Fruit fly (Drosophila melanogaster) whole organism, prepupa: ENCODE results near the gene CG5966.

ENCODE experiments used
- Blimp-1 ChIP-seq: fragments of 200-800 bp; sonication (Bioruptor generic); optimal IDR thresholded peaks from 3 replicates; lab custom pipeline; 2017; ENCODE audit warnings: missing biosample characterization, missing genetic modification characterization, mild to moderate bottlenecking, moderate library complexity, missing genetic modification reagents
- CG10631 ChIP-seq: fragments of 200-800 bp; sonication (Bioruptor generic); optimal IDR thresholded peaks from 2 replicates; lab custom pipeline; 2016; ENCODE audit warnings: missing biosample characterization, missing genetic modification characterization
- CG10669 ChIP-seq: fragments of 200-800 bp; sonication (Bioruptor generic); optimal IDR thresholded peaks from 3 replicates; lab custom pipeline; 2018; ENCODE audit warnings: missing biosample characterization, mild to moderate bottlenecking, missing genetic modification characterization, moderate library complexity
- CG11902 ChIP-seq: fragments of 200-800 bp; sonication (Bioruptor generic); optimal IDR thresholded peaks from 3 replicates; lab custom pipeline; 2016; ENCODE audit warnings: missing biosample characterization, missing genetic modification characterization
- CG15336 ChIP-seq: fragments of 200-800 bp; sonication (Bioruptor generic); IDR thresholded peaks from 2 replicates; pipeline ENCODE4 v1.3.6; 2022; ENCODE audit warnings: missing biosample characterization, missing genetic modification characterization
- CG16779 ChIP-seq: fragments of 200-800 bp; sonication (Bioruptor generic); optimal IDR thresholded peaks from 3 replicates; lab custom pipeline; 2017; ENCODE audit warnings: missing biosample characterization, mild to moderate bottlenecking, missing genetic modification characterization
- CG3032 ChIP-seq: fragments of 200-800 bp; optimal IDR thresholded peaks from 2 replicates; lab custom pipeline; 2019; ENCODE audit warnings: missing biosample characterization, mild to moderate bottlenecking, missing genetic modification characterization, moderate library complexity
- CG31627 ChIP-seq: fragments of 200-800 bp; sonication (Bioruptor generic); optimal IDR thresholded peaks from 3 replicates; lab custom pipeline; 2016; ENCODE audit warnings: missing biosample characterization, missing genetic modification characterization
- CG32006 ChIP-seq: fragments of 200-800 bp; sonication (Bioruptor generic); optimal IDR thresholded peaks from 3 replicates; lab custom pipeline; 2017; ENCODE audit warnings: missing biosample characterization, mild to moderate bottlenecking, missing genetic modification characterization
- CG34406 ChIP-seq: fragments of 200-800 bp; sonication (Bioruptor generic); optimal IDR thresholded peaks from 3 replicates; lab custom pipeline; 2016; ENCODE audit warnings: missing biosample characterization, missing genetic modification characterization
- CG3919 ChIP-seq: fragments of 200-800 bp; sonication (Bioruptor generic); optimal IDR thresholded peaks from 3 replicates; lab custom pipeline; 2016; ENCODE audit warnings: missing biosample characterization, missing genetic modification characterization
- CG6276 ChIP-seq: fragments of 200-800 bp; sonication (Bioruptor generic); optimal IDR thresholded peaks from 2 replicates; lab custom pipeline; 2017; ENCODE audit warnings: missing biosample characterization, mild to moderate bottlenecking, missing genetic modification characterization
- CG6792 ChIP-seq: fragments of 200-800 bp; sonication (Bioruptor generic); optimal IDR thresholded peaks from 3 replicates; lab custom pipeline; 2016; ENCODE audit warnings: missing biosample characterization, missing genetic modification characterization
- CG8119 ChIP-seq: fragments of 200-800 bp; sonication (Bioruptor generic); IDR thresholded peaks from 3 replicates; pipeline ENCODE4 v1.3.6; 2022; ENCODE audit warnings: missing biosample characterization, missing genetic modification characterization
- CG8632 ChIP-seq: fragments of 200-800 bp; sonication (Bioruptor generic); optimal IDR thresholded peaks from 3 replicates; lab custom pipeline; 2016; ENCODE audit warnings: missing biosample characterization, missing genetic modification characterization
- CG9139 ChIP-seq: fragments of 200-800 bp; sonication (Bioruptor generic); optimal IDR thresholded peaks from 3 replicates; lab custom pipeline; 2017; ENCODE audit warnings: missing biosample characterization, mild to moderate bottlenecking, missing genetic modification characterization
- Eip75B ChIP-seq: fragments of 200-800 bp; sonication (Bioruptor generic); optimal IDR thresholded peaks from 3 replicates; lab custom pipeline; 2016; ENCODE audit warnings: missing biosample characterization, missing genetic modification characterization
- Eip78C ChIP-seq: fragments of 200-800 bp; sonication (Bioruptor generic); peaks from one replicate; lab custom pipeline; 2016; ENCODE audit warnings: missing biosample characterization, missing genetic modification characterization
- Eip93F ChIP-seq: fragments of 200-800 bp; sonication (Bioruptor generic); optimal IDR thresholded peaks from 2 replicates; lab custom pipeline; 2016; ENCODE audit warnings: missing biosample characterization, mild to moderate bottlenecking, missing genetic modification characterization
- Ets21C ChIP-seq: fragments of 200-800 bp; sonication (Bioruptor generic); optimal IDR thresholded peaks from 3 replicates; lab custom pipeline; 2016; ENCODE audit warnings: missing biosample characterization, missing genetic modification characterization
- Ets96B ChIP-seq: fragments of 200-800 bp; optimal IDR thresholded peaks from 2 replicates; lab custom pipeline; 2019; ENCODE audit warnings: missing biosample characterization, mild to moderate bottlenecking, missing genetic modification characterization, moderate library complexity
- Gug ChIP-seq: fragments of 200-800 bp; sonication (Bioruptor generic); IDR thresholded peaks from 2 replicates; pipeline ENCODE4 v1.3.6; 2022; ENCODE audit warnings: missing biosample characterization, missing genetic modification characterization
- Hr38 ChIP-seq: sonication (Bioruptor generic); optimal IDR thresholded peaks from 2 replicates; lab custom pipeline; 2016; ENCODE audit warnings: missing biosample characterization, missing genetic modification characterization
- Hr39 ChIP-seq: fragments of 200-800 bp; sonication (Bioruptor generic); optimal IDR thresholded peaks from 2 replicates; lab custom pipeline; 2016; ENCODE audit warnings: missing biosample characterization, missing genetic modification characterization
- Hr4 ChIP-seq: fragments of 200-800 bp; sonication (Bioruptor generic); optimal IDR thresholded peaks from 3 replicates; lab custom pipeline; 2016; ENCODE audit warnings: missing biosample characterization, missing genetic modification characterization
- Lpt ChIP-seq: fragments of 200-800 bp; sonication (Bioruptor generic); optimal IDR thresholded peaks from 3 replicates; lab custom pipeline; 2016; ENCODE audit warnings: missing biosample characterization, missing genetic modification characterization
- Met ChIP-seq: fragments of 200-800 bp; sonication (Bioruptor generic); optimal IDR thresholded peaks from 3 replicates; lab custom pipeline; 2016; ENCODE audit warnings: missing biosample characterization, missing genetic modification characterization
- Smox ChIP-seq: fragments of 200-800 bp; sonication (Bioruptor generic); optimal IDR thresholded peaks from 3 replicates; lab custom pipeline; 2016; ENCODE audit warnings: missing biosample characterization, missing genetic modification characterization
- Sox102F ChIP-seq: fragments of 200-800 bp; sonication (Bioruptor generic); optimal IDR thresholded peaks from 2 replicates; lab custom pipeline; 2016; ENCODE audit warnings: missing biosample characterization, mild to moderate bottlenecking, missing genetic modification characterization
- Sox14 ChIP-seq: fragments of 200-800 bp; sonication (Bioruptor generic); optimal IDR thresholded peaks from 3 replicates; lab custom pipeline; 2016; ENCODE audit warnings: missing biosample characterization, missing genetic modification characterization
- Sox15 ChIP-seq: fragments of 200-800 bp; sonication (Bioruptor generic); optimal IDR thresholded peaks from 3 replicates; lab custom pipeline; 2016; ENCODE audit warnings: missing biosample characterization, missing genetic modification characterization
- achi ChIP-seq: fragments of 200-800 bp; sonication (Bioruptor generic); optimal IDR thresholded peaks from 3 replicates; lab custom pipeline; 2016; ENCODE audit warnings: missing biosample characterization, missing genetic modification characterization
- acj6 ChIP-seq: fragments of 200-800 bp; sonication (Bioruptor generic); optimal IDR thresholded peaks from 3 replicates; lab custom pipeline; 2016; ENCODE audit warnings: missing biosample characterization, missing genetic modification characterization
- cyc ChIP-seq: fragments of 200-800 bp; sonication (Bioruptor generic); optimal IDR thresholded peaks from 3 replicates; lab custom pipeline; 2016; ENCODE audit warnings: missing biosample characterization, missing genetic modification characterization
- dac ChIP-seq: fragments of 200-800 bp; sonication (Bioruptor generic); optimal IDR thresholded peaks from 2 replicates; lab custom pipeline; 2017; ENCODE audit warnings: missing biosample characterization, mild to moderate bottlenecking, missing genetic modification characterization
- eg ChIP-seq: fragments of 200-800 bp; sonication (Bioruptor generic); IDR thresholded peaks from 3 replicates; pipeline ENCODE4 v1.3.6; 2022; ENCODE audit warnings: missing biosample characterization, missing genetic modification characterization
- esn ChIP-seq: fragments of 200-800 bp; sonication (Bioruptor generic); optimal IDR thresholded peaks from 2 replicates; lab custom pipeline; 2016; ENCODE audit warnings: missing biosample characterization, mild to moderate bottlenecking, missing genetic modification characterization, moderate library complexity
- fd85E ChIP-seq: fragments of 200-800 bp; sonication (Bioruptor generic); optimal IDR thresholded peaks from 3 replicates; lab custom pipeline; 2016; ENCODE audit warnings: missing biosample characterization, missing genetic modification characterization
- fkh ChIP-seq: fragments of 200-800 bp; sonication (Bioruptor generic); optimal IDR thresholded peaks from 3 replicates; lab custom pipeline; 2017; ENCODE audit warnings: missing biosample characterization, mild to moderate bottlenecking, missing genetic modification characterization, moderate library complexity
- lz ChIP-seq: fragments of 200-800 bp; sonication (Bioruptor generic); optimal IDR thresholded peaks from 3 replicates; lab custom pipeline; 2016; ENCODE audit warnings: missing biosample characterization, missing genetic modification characterization
- net ChIP-seq: fragments of 200-800 bp; sonication (Bioruptor generic); optimal IDR thresholded peaks from 3 replicates; lab custom pipeline; 2016; ENCODE audit warnings: missing biosample characterization, missing genetic modification characterization
- pdm3 ChIP-seq: fragments of 200-800 bp; sonication (Bioruptor generic); optimal IDR thresholded peaks from 3 replicates; lab custom pipeline; 2016; ENCODE audit warnings: missing biosample characterization, missing genetic modification characterization
- salr ChIP-seq, 2 experiments: fragments of 200-800 bp; sonication (Bioruptor generic); optimal IDR thresholded peaks; 3 replicates each; lab custom pipeline; 2016 to 2018; ENCODE audit warnings: missing biosample characterization in 2 of 2, missing genetic modification characterization in 2 of 2, mild to moderate bottlenecking in 1 of 2
- spab ChIP-seq: fragments of 200-800 bp; sonication (Bioruptor generic); optimal IDR thresholded peaks from 2 replicates; lab custom pipeline; 2017; ENCODE audit warnings: missing biosample characterization, mild to moderate bottlenecking, missing genetic modification characterization, missing genetic modification reagents
- ss ChIP-seq, 2 experiments: fragments of 200-800 bp; sonication (Bioruptor generic); optimal IDR thresholded peaks; 2 replicates in 1 of 2; 3 replicates in 1 of 2; lab custom pipeline; 2017 to 2018; ENCODE audit warnings: mild to moderate bottlenecking in 2 of 2, missing biosample characterization in 2 of 2, missing genetic modification characterization in 2 of 2, moderate library complexity in 1 of 2
- svp ChIP-seq: fragments of 200-800 bp; sonication (Bioruptor generic); peaks from one replicate; lab custom pipeline; 2016; ENCODE audit warnings: missing biosample characterization, missing genetic modification characterization
- topi ChIP-seq: fragments of 200-800 bp; sonication (Bioruptor generic); optimal IDR thresholded peaks from 3 replicates; lab custom pipeline; 2016; ENCODE audit warnings: missing biosample characterization, missing genetic modification characterization
- vri ChIP-seq: fragments of 200-800 bp; sonication (Bioruptor generic); optimal IDR thresholded peaks from 3 replicates; lab custom pipeline; 2016; ENCODE audit warnings: missing biosample characterization, mild to moderate bottlenecking, missing genetic modification characterization

CG5966 gene

dm6 chrX:6020254-6020653 lies 31.7 kb downstream of the CG5966 start (continued):
- peak; percentile 78 for TF ChIP-seq cyc
- peak; percentile 84 for TF ChIP-seq Eip93F (GFP tag; lab: Kevin White, UChicago)
- peak; percentile 61 for TF ChIP-seq Blimp-1
- peak; percentile 71 for TF ChIP-seq net (GFP tag; lab: Kevin White, UChicago)
- peak; percentile 65 for TF ChIP-seq spab
- TF ChIP-seq Eip75B, result peak; percentile 83
- TF ChIP-seq Hr39 (GFP tag; lab: Kevin White, UChicago), result peak; percentile 72
- peak; percentile 81 for TF ChIP-seq CG34406 (GFP tag; lab: Kevin White, UChicago)
- peak; percentile 59 for TF ChIP-seq CG9139 (GFP tag; lab: Kevin White, UChicago)
- TF ChIP-seq Met (GFP tag; lab: Kevin White, UChicago), result peak; percentile 89
- peak; percentile 78 for TF ChIP-seq CG8632 (GFP tag; lab: Kevin White, UChicago)
- peak; percentile 52; the same call in 1 of the 2 replicates for TF ChIP-seq CG15336 (GFP tag; lab: Robert Waterston, UW)
- TF ChIP-seq CG3919, result peak; percentile 85

- TF ChIP-seq salr (GFP tag; optimal IDR thresholded peaks at IDR 0.05; lab: Kevin White, UChicago) (peak in 1 of 2 experiments; percentile 0), pdm3 (peak; percentile 45), Gug (GFP tag; lab: Robert Waterston, UW) (no peak), CG32006 (no peak), Eip93F (GFP tag; lab: Kevin White, UChicago) (no peak), Eip78C (GFP tag; lab: Kevin White, UChicago) (peak; percentile 84), fkh (no peak), CG6792 (GFP tag; lab: Kevin White, UChicago) (peak; percentile 19), CG31627 (GFP tag; lab: Kevin White, UChicago) (peak; percentile 54), CG10669 (peak; percentile 12), Eip75B (peak; percentile 40), svp (GFP tag; lab: Kevin White, UChicago) (peak; percentile 81), Hr38 (no peak), acj6 (GFP tag; lab: Kevin White, UChicago) (peak; percentile 33), eg (GFP tag; lab: Robert Waterston, UW) (no peak), CG10631 (GFP tag; lab: Kevin White, UChicago) (peak; percentile 37), vri (GFP tag; lab: Kevin White, UChicago) (peak; percentile 51), lz (GFP tag; lab: Kevin White, UChicago) (peak; percentile 47), esn (GFP tag; lab: Kevin White, UChicago) (peak; percentile 61), Sox102F (peak; percentile 66), achi (GFP tag; lab: Kevin White, UChicago) (peak; percentile 6), topi (peak; percentile 61), Ets21C (GFP tag; lab: Kevin White, UChicago) (peak; percentile 26), CG3919 (peak; percentile 50), cyc (peak; percentile 54), Sox14 (GFP tag; lab: Kevin White, UChicago) (peak; percentile 30), CG6276 (GFP tag; lab: Kevin White, UChicago) (no peak), Ets96B (peak; percentile 25), Hr4 (GFP tag; lab: Kevin White, UChicago) (no peak), Met (GFP tag; lab: Kevin White, UChicago) (peak; percentile 65), Smox (peak; percentile 56), Hr39 (GFP tag; lab: Kevin White, UChicago) (peak; percentile 53), CG8632 (GFP tag; lab: Kevin White, UChicago) (no peak)
These were observed 32.8 kb downstream of the CG5966 start for dm6 chrX:6021414-6021813.

DNA sequence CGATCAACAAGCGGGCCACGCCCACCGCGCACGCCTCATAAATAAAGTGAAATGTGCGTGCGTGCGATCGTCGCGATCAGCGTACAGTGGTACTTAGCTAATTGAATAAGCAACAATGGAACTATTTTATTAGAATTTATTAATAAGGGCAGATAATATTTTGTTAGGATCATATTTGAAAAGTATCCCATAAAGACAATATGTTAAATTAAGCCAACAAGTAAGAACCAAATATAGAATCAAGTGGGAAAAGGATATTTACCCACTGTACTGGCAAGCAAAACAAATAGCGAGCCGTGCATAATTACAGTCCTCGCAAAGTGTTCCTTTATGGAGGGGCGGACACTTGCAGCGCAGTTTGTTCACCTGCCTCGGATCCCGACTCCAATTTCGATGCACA lies 33.5 kb downstream of the CG5966 start:
- TF ChIP-seq CG16779 (tag; lab: Kevin White, UChicago), result no peak
- peak; percentile 31 for TF ChIP-seq CG11902 (GFP tag; lab: Kevin White, UChicago)
- no peak for TF ChIP-seq CG9139 (GFP tag; lab: Kevin White, UChicago)
- TF ChIP-seq CG3032 (tag; lab: Kevin White, UChicago), result peak; percentile 62
- TF ChIP-seq CG6792 (GFP tag; lab: Kevin White, UChicago), result peak; percentile 62
- TF ChIP-seq Lpt (GFP tag; lab: Kevin White, UChicago), result peak; percentile 16
- peak; percentile 55 to 90 for TF ChIP-seq ss (GFP tag; optimal IDR thresholded peaks at IDR 0.05; lab: Kevin White, UChicago)
- peak; percentile 61 for TF ChIP-seq CG3919
- TF ChIP-seq CG10631 (GFP tag; lab: Kevin White, UChicago), result peak; percentile 59
- TF ChIP-seq Ets96B, result peak; percentile 49
- peak; percentile 61; the same call in 2 of the 3 replicates for TF ChIP-seq CG8119 (GFP tag; lab: Robert Waterston, UW)
- TF ChIP-seq Sox15 (GFP tag; lab: Kevin White, UChicago), result peak; percentile 18
- TF ChIP-seq cyc, result peak; percentile 54
- peak; percentile 78 for TF ChIP-seq Met (GFP tag; lab: Kevin White, UChicago)
- TF ChIP-seq svp (GFP tag; lab: Kevin White, UChicago), result peak; percentile 90
- TF ChIP-seq Hr39 (GFP tag; lab: Kevin White, UChicago), result peak; percentile 66
- TF ChIP-seq Gug (GFP tag; lab: Robert Waterston, UW), result 0 out of 2 replicates have a peak, but pooled peaks have one; percentile 10
- TF ChIP-seq net (GFP tag; lab: Kevin White, UChicago), result peak; percentile 6
- TF ChIP-seq topi, result peak; percentile 67
- no peak for TF ChIP-seq dac
- no peak for TF ChIP-seq fd85E (GFP tag; lab: Kevin White, UChicago)
